Worm (Caenorhabditis elegans) whole organism, young adult: Measurements from ENCODE around the gene F01D5.8.

Experiments
- B0019.2 ChIP-seq: fragments of 200-800 bp; sonication (Bioruptor generic); conservative IDR thresholded peaks from 2 replicates; pipeline ENCODE4 v1.3.6; 2022; ENCODE audit warnings: missing genetic modification reagents, missing genetic modification characterization, missing compliant biosample characterization
- F10E7.11 ChIP-seq: sonication (generic microtip); optimal IDR thresholded peaks from 2 replicates; lab custom pipeline; 2017; ENCODE audit warnings: mild to moderate bottlenecking, missing genetic modification characterization, moderate library complexity, missing compliant biosample characterization
- F23B12.7 ChIP-seq: sonication (generic microtip); optimal IDR thresholded peaks from 2 replicates; lab custom pipeline; 2017; ENCODE audit warnings: missing genetic modification characterization, mild to moderate bottlenecking, missing compliant biosample characterization, antibody characterized with exemption, moderate library complexity; ENCODE audit not compliant: insufficient read depth
- F57A8.1 ChIP-seq: fragments of 200-800 bp; sonication (Bioruptor generic); optimal IDR thresholded peaks from 2 replicates; lab custom pipeline; 2018; ENCODE audit warnings: mild to moderate bottlenecking, missing genetic modification characterization, moderate library complexity, missing compliant biosample characterization
- T26A5.8 ChIP-seq: sonication (generic microtip); optimal IDR thresholded peaks from 2 replicates; lab custom pipeline; 2016; ENCODE audit warnings: missing genetic modification characterization, missing compliant biosample characterization
- Y53F4B.3 ChIP-seq: fragments of 200-800 bp; sonication (Bioruptor generic); IDR thresholded peaks from 2 replicates; pipeline ENCODE4 v1.3.6; 2022; ENCODE audit warnings: missing genetic modification reagents, missing genetic modification characterization, missing compliant biosample characterization
- Y79H2A.3 ChIP-seq: fragments of 200-800 bp; sonication (Bioruptor generic); conservative IDR thresholded peaks from 2 replicates; pipeline ENCODE4 v1.3.6; 2022; ENCODE audit warnings: missing genetic modification reagents, missing genetic modification characterization, missing compliant biosample characterization
- aptf-3 ChIP-seq: fragments of 200-800 bp; sonication (Bioruptor generic); IDR thresholded peaks from 2 replicates; pipeline ENCODE4 v1.3.6; 2022; ENCODE audit warnings: missing genetic modification characterization, missing compliant biosample characterization
- dpff-1 ChIP-seq: sonication (generic microtip); optimal IDR thresholded peaks from 2 replicates; lab custom pipeline; 2017; ENCODE audit warnings: mild to moderate bottlenecking, missing genetic modification characterization, missing compliant biosample characterization
- hrde-1 ChIP-seq: sonication (generic microtip); optimal IDR thresholded peaks from 2 replicates; lab custom pipeline; 2016; ENCODE audit warnings: missing genetic modification characterization, mild to moderate bottlenecking, missing compliant biosample characterization, moderate library complexity, missing genotype, missing genetic modification reagents, borderline replicate concordance
- nhr-27 ChIP-seq: fragments of 200-800 bp; sonication (Bioruptor generic); optimal IDR thresholded peaks from 2 replicates; lab custom pipeline; 2018; ENCODE audit warnings: mild to moderate bottlenecking, missing genetic modification characterization, moderate library complexity, missing compliant biosample characterization
- zim-3 ChIP-seq: sonication (generic microtip); optimal IDR thresholded peaks from 2 replicates; lab custom pipeline; 2017; ENCODE audit warnings: mild to moderate bottlenecking, missing genetic modification characterization, moderate library complexity, missing compliant biosample characterization
- ztf-22 ChIP-seq: fragments of 200-800 bp; sonication (Bioruptor generic); optimal IDR thresholded peaks from 2 replicates; lab custom pipeline; 2018; ENCODE audit warnings: mild to moderate bottlenecking, missing genetic modification characterization, moderate library complexity, missing compliant biosample characterization

The F01D5.8 gene

ce11 chrII:14063044-14063500 is 52.6 kb downstream of the F01D5.8 start, which contains the start of gene lem-2 (continued):
- TF ChIP-seq dpff-1 (tag; lab: Kevin White, UChicago) (no peak), zim-3 (no peak), F23B12.7 (no peak), nhr-27 (tag; lab: Kevin White, UChicago) (no peak), Y53F4B.3 (no peak), ztf-22 (GFP tag; lab: Kevin White, UChicago) (no peak), B0019.2 (GFP tag; lab: Robert Waterston, UW) (no peak), F10E7.11 (tag; lab: Kevin White, UChicago) (no peak), T26A5.8 (tag; lab: Kevin White, UChicago) (no peak), hrde-1 (tag; lab: Kevin White, UChicago) (no peak), F57A8.1 (GFP tag; lab: Kevin White, UChicago) (no peak), aptf-3 (no peak), Y79H2A.3 (no peak)
